Fruit fly (Drosophila melanogaster): ENCODE measurements around the gene Vps2.

Vps2 gene

dm6 chr3R:26099238-26099637 is 46.6 kb downstream of the Vps2 start:
- no peak for TF ChIP-seq CG9705 (GFP tag; optimal IDR thresholded peaks at IDR 0.05)
- no peak for TF ChIP-seq usp (GFP tag; optimal IDR thresholded peaks at IDR 0.05)
- TF ChIP-seq Myc (optimal IDR thresholded peaks at IDR 0.05): no peak
- TF ChIP-seq Mio (GFP tag; optimal IDR thresholded peaks at IDR 0.05): no peak
- no peak for TF ChIP-seq Sp1 (GFP tag; optimal IDR thresholded peaks at IDR 0.05)
- TF ChIP-seq CG32264 (GFP tag; optimal IDR thresholded peaks at IDR 0.05): no peak
- peak; percentile 52 for TF ChIP-seq br (GFP tag; optimal IDR thresholded peaks at IDR 0.05)
- TF ChIP-seq jim (GFP tag; optimal IDR thresholded peaks at IDR 0.05): no peak
- peak; percentile 28 for TF ChIP-seq h (GFP tag; optimal IDR thresholded peaks at IDR 0.05)
- peak; percentile 33 for TF ChIP-seq woc (GFP tag; optimal IDR thresholded peaks at IDR 0.05)
- no peak for TF ChIP-seq dl (GFP tag; optimal IDR thresholded peaks at IDR 0.05; ENCODE audit: insufficient read depth in 1 of 2, partially characterized antibody in 2 of 2)
- no peak for TF ChIP-seq psq (GFP tag; optimal IDR thresholded peaks at IDR 0.05)
- no peak for TF ChIP-seq foxo (GFP tag; optimal IDR thresholded peaks at IDR 0.05)
- no peak for TF ChIP-seq N (GFP tag; optimal IDR thresholded peaks at IDR 0.05)
- TF ChIP-seq rgr (GFP tag; optimal IDR thresholded peaks at IDR 0.05): peak; percentile 27
- TF ChIP-seq HLH106 (tag; optimal IDR thresholded peaks at IDR 0.05): no peak
- TF ChIP-seq Jra (GFP tag; optimal IDR thresholded peaks at IDR 0.05): peak; percentile 26
- no peak for TF ChIP-seq dmrt93B (GFP tag; optimal IDR thresholded peaks at IDR 0.05)
- no peak for TF ChIP-seq Hr78 (GFP tag; optimal IDR thresholded peaks at IDR 0.05)
- TF ChIP-seq fru (GFP tag; optimal IDR thresholded peaks at IDR 0.05): peak; percentile 16
- TF ChIP-seq Abd-B (GFP tag; optimal IDR thresholded peaks at IDR 0.05): no peak
- no peak for TF ChIP-seq lola (GFP tag; optimal IDR thresholded peaks at IDR 0.05)
- TF ChIP-seq sv (GFP tag; optimal IDR thresholded peaks at IDR 0.05): no peak
- TF ChIP-seq Hnf4 (GFP tag; optimal IDR thresholded peaks at IDR 0.05): peak; percentile 43
- no peak for TF ChIP-seq dsf (GFP tag; optimal IDR thresholded peaks at IDR 0.05; ENCODE audit: borderline replicate concordance)
- peak; percentile 5 for TF ChIP-seq tai (GFP tag; optimal IDR thresholded peaks at IDR 0.05)
- TF ChIP-seq brk (GFP tag; optimal IDR thresholded peaks at IDR 0.05): peak; percentile 27
- TF ChIP-seq Vsx2 (GFP tag; optimal IDR thresholded peaks at IDR 0.05; ENCODE audit: partially characterized antibody): no peak
- TF ChIP-seq pan (optimal IDR thresholded peaks at IDR 0.05): no peak
- peak; percentile 55 for TF ChIP-seq ey (GFP tag; optimal IDR thresholded peaks at IDR 0.05)
- TF ChIP-seq sage (GFP tag; optimal IDR thresholded peaks at IDR 0.05): no peak

dm6 chr3R:26103440-26103839 is 50.8 kb downstream of the Vps2 start:
- TF ChIP-seq N (GFP tag; optimal IDR thresholded peaks at IDR 0.05): peak; percentile 37
- no peak for TF ChIP-seq jim (GFP tag; optimal IDR thresholded peaks at IDR 0.05)
- peak; percentile 31 for TF ChIP-seq Myc (optimal IDR thresholded peaks at IDR 0.05)
- peak; percentile 42 for TF ChIP-seq lola (GFP tag; optimal IDR thresholded peaks at IDR 0.05)
- no peak for TF ChIP-seq OdsH (GFP tag; optimal IDR thresholded peaks at IDR 0.05)
- no peak for TF ChIP-seq sage (GFP tag; optimal IDR thresholded peaks at IDR 0.05)
